Fruit fly (Drosophila melanogaster) whole organism, prepupa: ENCODE results near the gene Ssl2.

ENCODE experiments used
- Blimp-1 ChIP-seq: fragments of 200-800 bp; sonication (Bioruptor generic); optimal IDR thresholded peaks from 3 replicates; lab custom pipeline; 2017; ENCODE audit warnings: missing biosample characterization, missing genetic modification characterization, mild to moderate bottlenecking, moderate library complexity, missing genetic modification reagents
- CG10631 ChIP-seq: fragments of 200-800 bp; sonication (Bioruptor generic); optimal IDR thresholded peaks from 2 replicates; lab custom pipeline; 2016; ENCODE audit warnings: missing biosample characterization, missing genetic modification characterization
- CG11902 ChIP-seq: fragments of 200-800 bp; sonication (Bioruptor generic); optimal IDR thresholded peaks from 3 replicates; lab custom pipeline; 2016; ENCODE audit warnings: missing biosample characterization, missing genetic modification characterization
- CG15336 ChIP-seq: fragments of 200-800 bp; sonication (Bioruptor generic); IDR thresholded peaks from 2 replicates; pipeline ENCODE4 v1.3.6; 2022; ENCODE audit warnings: missing biosample characterization, missing genetic modification characterization
- CG16779 ChIP-seq: fragments of 200-800 bp; sonication (Bioruptor generic); optimal IDR thresholded peaks from 3 replicates; lab custom pipeline; 2017; ENCODE audit warnings: missing biosample characterization, mild to moderate bottlenecking, missing genetic modification characterization
- CG3032 ChIP-seq: fragments of 200-800 bp; optimal IDR thresholded peaks from 2 replicates; lab custom pipeline; 2019; ENCODE audit warnings: missing biosample characterization, mild to moderate bottlenecking, missing genetic modification characterization, moderate library complexity
- CG31627 ChIP-seq: fragments of 200-800 bp; sonication (Bioruptor generic); optimal IDR thresholded peaks from 3 replicates; lab custom pipeline; 2016; ENCODE audit warnings: missing biosample characterization, missing genetic modification characterization
- CG34406 ChIP-seq: fragments of 200-800 bp; sonication (Bioruptor generic); optimal IDR thresholded peaks from 3 replicates; lab custom pipeline; 2016; ENCODE audit warnings: missing biosample characterization, missing genetic modification characterization
- CG3919 ChIP-seq: fragments of 200-800 bp; sonication (Bioruptor generic); optimal IDR thresholded peaks from 3 replicates; lab custom pipeline; 2016; ENCODE audit warnings: missing biosample characterization, missing genetic modification characterization
- CG4318 ChIP-seq: fragments of 200-800 bp; sonication (Bioruptor generic); optimal IDR thresholded peaks from 3 replicates; lab custom pipeline; 2017; ENCODE audit warnings: missing biosample characterization, mild to moderate bottlenecking, missing genetic modification characterization
- CG6276 ChIP-seq: fragments of 200-800 bp; sonication (Bioruptor generic); optimal IDR thresholded peaks from 2 replicates; lab custom pipeline; 2017; ENCODE audit warnings: missing biosample characterization, mild to moderate bottlenecking, missing genetic modification characterization
- CG6808 ChIP-seq: fragments of 200-800 bp; sonication (Bioruptor generic); optimal IDR thresholded peaks from 3 replicates; lab custom pipeline; 2017; ENCODE audit warnings: missing biosample characterization, missing genetic modification characterization, mild to moderate bottlenecking, moderate library complexity, missing genetic modification reagents
- CG6854 ChIP-seq: fragments of 200-800 bp; sonication (Bioruptor generic); optimal IDR thresholded peaks from 2 replicates; lab custom pipeline; 2017; ENCODE audit warnings: missing biosample characterization, mild to moderate bottlenecking, missing genetic modification characterization
- CG7368 ChIP-seq: fragments of 200-800 bp; sonication (Bioruptor generic); optimal IDR thresholded peaks from 3 replicates; lab custom pipeline; 2016; ENCODE audit warnings: missing biosample characterization, missing genetic modification characterization
- CG8119 ChIP-seq: fragments of 200-800 bp; sonication (Bioruptor generic); IDR thresholded peaks from 3 replicates; pipeline ENCODE4 v1.3.6; 2022; ENCODE audit warnings: missing biosample characterization, missing genetic modification characterization
- CG8319 ChIP-seq: fragments of 200-800 bp; sonication (Bioruptor generic); optimal IDR thresholded peaks from 3 replicates; lab custom pipeline; 2016; ENCODE audit warnings: missing biosample characterization, missing genetic modification characterization
- CG8632 ChIP-seq: fragments of 200-800 bp; sonication (Bioruptor generic); optimal IDR thresholded peaks from 3 replicates; lab custom pipeline; 2016; ENCODE audit warnings: missing biosample characterization, missing genetic modification characterization
- CG9139 ChIP-seq: fragments of 200-800 bp; sonication (Bioruptor generic); optimal IDR thresholded peaks from 3 replicates; lab custom pipeline; 2017; ENCODE audit warnings: missing biosample characterization, mild to moderate bottlenecking, missing genetic modification characterization
- Eip75B ChIP-seq: fragments of 200-800 bp; sonication (Bioruptor generic); optimal IDR thresholded peaks from 3 replicates; lab custom pipeline; 2016; ENCODE audit warnings: missing biosample characterization, missing genetic modification characterization
- Eip78C ChIP-seq: fragments of 200-800 bp; sonication (Bioruptor generic); peaks from one replicate; lab custom pipeline; 2016; ENCODE audit warnings: missing biosample characterization, missing genetic modification characterization
- Ets96B ChIP-seq: fragments of 200-800 bp; optimal IDR thresholded peaks from 2 replicates; lab custom pipeline; 2019; ENCODE audit warnings: missing biosample characterization, mild to moderate bottlenecking, missing genetic modification characterization, moderate library complexity
- Hr38 ChIP-seq: sonication (Bioruptor generic); optimal IDR thresholded peaks from 2 replicates; lab custom pipeline; 2016; ENCODE audit warnings: missing biosample characterization, missing genetic modification characterization
- Hr39 ChIP-seq: fragments of 200-800 bp; sonication (Bioruptor generic); optimal IDR thresholded peaks from 2 replicates; lab custom pipeline; 2016; ENCODE audit warnings: missing biosample characterization, missing genetic modification characterization
- Lpt ChIP-seq: fragments of 200-800 bp; sonication (Bioruptor generic); optimal IDR thresholded peaks from 3 replicates; lab custom pipeline; 2016; ENCODE audit warnings: missing biosample characterization, missing genetic modification characterization
- Met ChIP-seq: fragments of 200-800 bp; sonication (Bioruptor generic); optimal IDR thresholded peaks from 3 replicates; lab custom pipeline; 2016; ENCODE audit warnings: missing biosample characterization, missing genetic modification characterization
- Sox14 ChIP-seq: fragments of 200-800 bp; sonication (Bioruptor generic); optimal IDR thresholded peaks from 3 replicates; lab custom pipeline; 2016; ENCODE audit warnings: missing biosample characterization, missing genetic modification characterization
- cyc ChIP-seq: fragments of 200-800 bp; sonication (Bioruptor generic); optimal IDR thresholded peaks from 3 replicates; lab custom pipeline; 2016; ENCODE audit warnings: missing biosample characterization, missing genetic modification characterization
- dac ChIP-seq: fragments of 200-800 bp; sonication (Bioruptor generic); optimal IDR thresholded peaks from 2 replicates; lab custom pipeline; 2017; ENCODE audit warnings: missing biosample characterization, mild to moderate bottlenecking, missing genetic modification characterization
- dsx ChIP-seq: fragments of 200-800 bp; optimal IDR thresholded peaks from 3 replicates; lab custom pipeline; 2019; ENCODE audit warnings: missing biosample characterization, mild to moderate bottlenecking, missing genetic modification characterization, moderate library complexity; ENCODE audit not compliant: poor library complexity, severe bottlenecking
- esn ChIP-seq: fragments of 200-800 bp; sonication (Bioruptor generic); optimal IDR thresholded peaks from 2 replicates; lab custom pipeline; 2016; ENCODE audit warnings: missing biosample characterization, mild to moderate bottlenecking, missing genetic modification characterization, moderate library complexity
- fd59A ChIP-seq: fragments of 200-800 bp; sonication (Bioruptor generic); optimal IDR thresholded peaks from 2 replicates; lab custom pipeline; 2017; ENCODE audit warnings: missing biosample characterization, mild to moderate bottlenecking, missing genetic modification characterization, missing genetic modification reagents
- fd85E ChIP-seq: fragments of 200-800 bp; sonication (Bioruptor generic); optimal IDR thresholded peaks from 3 replicates; lab custom pipeline; 2016; ENCODE audit warnings: missing biosample characterization, missing genetic modification characterization
- fkh ChIP-seq: fragments of 200-800 bp; sonication (Bioruptor generic); optimal IDR thresholded peaks from 3 replicates; lab custom pipeline; 2017; ENCODE audit warnings: missing biosample characterization, mild to moderate bottlenecking, missing genetic modification characterization, moderate library complexity
- lz ChIP-seq: fragments of 200-800 bp; sonication (Bioruptor generic); optimal IDR thresholded peaks from 3 replicates; lab custom pipeline; 2016; ENCODE audit warnings: missing biosample characterization, missing genetic modification characterization
- pdm3 ChIP-seq: fragments of 200-800 bp; sonication (Bioruptor generic); optimal IDR thresholded peaks from 3 replicates; lab custom pipeline; 2016; ENCODE audit warnings: missing biosample characterization, missing genetic modification characterization
- salr ChIP-seq, 2 experiments: fragments of 200-800 bp; sonication (Bioruptor generic); optimal IDR thresholded peaks; 3 replicates each; lab custom pipeline; 2016 to 2018; ENCODE audit warnings: missing biosample characterization in 2 of 2, missing genetic modification characterization in 2 of 2, mild to moderate bottlenecking in 1 of 2
- spab ChIP-seq: fragments of 200-800 bp; sonication (Bioruptor generic); optimal IDR thresholded peaks from 2 replicates; lab custom pipeline; 2017; ENCODE audit warnings: missing biosample characterization, mild to moderate bottlenecking, missing genetic modification characterization, missing genetic modification reagents
- ss ChIP-seq, 2 experiments: fragments of 200-800 bp; sonication (Bioruptor generic); optimal IDR thresholded peaks; 2 replicates in 1 of 2; 3 replicates in 1 of 2; lab custom pipeline; 2017 to 2018; ENCODE audit warnings: mild to moderate bottlenecking in 2 of 2, missing biosample characterization in 2 of 2, missing genetic modification characterization in 2 of 2, moderate library complexity in 1 of 2
- svp ChIP-seq: fragments of 200-800 bp; sonication (Bioruptor generic); peaks from one replicate; lab custom pipeline; 2016; ENCODE audit warnings: missing biosample characterization, missing genetic modification characterization
- vri ChIP-seq: fragments of 200-800 bp; sonication (Bioruptor generic); optimal IDR thresholded peaks from 3 replicates; lab custom pipeline; 2016; ENCODE audit warnings: missing biosample characterization, mild to moderate bottlenecking, missing genetic modification characterization

Gene Ssl2

DNA sequence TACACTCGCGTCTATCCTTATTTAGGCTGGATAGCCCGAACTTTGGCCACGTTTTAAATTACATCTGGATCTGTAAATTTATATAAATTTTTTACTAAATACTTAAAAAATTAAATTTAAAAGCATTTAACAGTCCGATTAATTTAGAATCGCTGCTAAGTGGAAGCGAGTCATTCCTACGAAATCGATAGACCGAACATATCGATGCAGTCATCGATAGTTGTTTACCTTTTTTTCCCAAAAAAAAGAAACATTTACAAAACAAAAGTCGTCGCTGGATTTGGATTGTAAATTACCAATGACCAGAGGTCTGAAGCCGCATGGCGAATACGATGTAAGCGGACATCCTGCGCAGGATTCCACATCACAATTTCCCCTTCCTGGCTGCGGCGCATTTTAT, 23.3 kb upstream of the Ssl2 start, which contains the start of gene Sirt7 (continued):
- peak; percentile 72 for TF ChIP-seq dac (GFP tag; lab: Kevin White, UChicago)
- no peak for TF ChIP-seq CG31627 (GFP tag; lab: Kevin White, UChicago)
- peak; percentile 0 for TF ChIP-seq fd59A (GFP tag; lab: Kevin White, UChicago)
- TF ChIP-seq CG15336 (GFP tag; lab: Robert Waterston, UW) = peak; percentile 75
- peak; percentile 79 for TF ChIP-seq Ets96B (tag; lab: Kevin White, UChicago)
- TF ChIP-seq CG3032 (tag; lab: Kevin White, UChicago) = peak; percentile 80
- no peak for TF ChIP-seq CG8319 (GFP tag; lab: Kevin White, UChicago)
- TF ChIP-seq CG9139 (GFP tag; lab: Kevin White, UChicago) = peak; percentile 58
- TF ChIP-seq, all 60 proteins: peak for 20

DNA sequence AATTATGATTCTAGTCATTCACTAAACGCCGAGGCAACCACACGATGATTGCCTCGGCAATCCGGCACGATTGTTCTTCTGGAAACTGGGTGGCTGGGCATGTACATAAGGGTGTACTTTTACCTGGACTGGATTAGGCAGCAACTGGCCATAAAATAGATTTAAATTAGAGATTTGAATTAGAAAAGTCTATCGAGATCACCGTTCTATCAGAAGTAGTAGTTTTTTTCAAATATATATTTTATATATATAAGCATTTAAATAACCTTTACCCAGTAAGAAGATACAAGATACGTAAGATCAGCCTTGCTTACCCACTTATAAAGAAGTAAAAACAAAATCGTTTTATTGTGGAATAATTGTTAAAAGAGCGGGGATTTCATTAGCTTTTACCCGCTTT, 21.6 kb upstream of the Ssl2 start, which contains the start of gene CG11843:
Gene CG11843 (plus strand): TSS at position 301 of the 400 bp plus-strand sequence.
- no peak for TF ChIP-seq CG16779 (tag; lab: Kevin White, UChicago)
- TF ChIP-seq CG4318 (GFP tag; lab: Kevin White, UChicago) = no peak
- TF ChIP-seq Hr39 (GFP tag; lab: Kevin White, UChicago) = no peak
- no peak for TF ChIP-seq lz (GFP tag; lab: Kevin White, UChicago)
- TF ChIP-seq CG3919 (GFP tag; lab: Kevin White, UChicago) = no peak
- TF ChIP-seq CG15336 (GFP tag; lab: Robert Waterston, UW) = no peak
- TF ChIP-seq cyc (GFP tag; lab: Kevin White, UChicago) = no peak
- TF ChIP-seq pdm3 (GFP tag; lab: Kevin White, UChicago) = no peak
- TF ChIP-seq Lpt (GFP tag; lab: Kevin White, UChicago) = no peak
- TF ChIP-seq Hr38 = no peak
- TF ChIP-seq CG34406 (GFP tag; lab: Kevin White, UChicago) = no peak
- no peak for TF ChIP-seq svp (GFP tag; lab: Kevin White, UChicago)
- TF ChIP-seq CG6808 (GFP tag; lab: Kevin White, UChicago) = no peak
- no peak for TF ChIP-seq CG6854 (GFP tag; lab: Kevin White, UChicago)
- TF ChIP-seq CG7368 = no peak
- TF ChIP-seq ss (GFP tag; optimal IDR thresholded peaks at IDR 0.05; lab: Kevin White, UChicago) = no peak
- TF ChIP-seq CG8119 (GFP tag; lab: Robert Waterston, UW) = no peak
- no peak for TF ChIP-seq vri (GFP tag; lab: Kevin White, UChicago)
- no peak for TF ChIP-seq CG10631 (GFP tag; lab: Kevin White, UChicago)
- TF ChIP-seq CG8632 (GFP tag; lab: Kevin White, UChicago) = no peak

DNA sequence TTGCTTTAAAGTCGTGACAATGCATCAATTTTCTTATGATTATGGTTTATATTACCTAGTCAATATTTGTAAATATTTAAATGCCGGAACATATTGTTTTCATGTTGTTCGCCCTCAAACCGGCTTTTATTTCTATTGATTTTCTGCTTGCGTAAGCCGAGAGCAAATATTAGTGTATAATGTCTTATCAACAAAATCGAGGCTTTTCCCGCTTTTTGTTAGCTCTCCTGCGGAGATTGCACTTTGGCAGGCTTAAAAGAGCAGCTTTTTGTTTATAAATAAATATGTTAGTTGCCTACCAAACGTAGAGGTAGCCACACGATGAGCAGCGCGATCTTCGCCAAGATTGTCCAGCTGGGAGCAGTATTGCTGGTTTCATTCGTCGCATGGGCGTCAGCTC, 19.9 kb upstream of the Ssl2 start, which contains the start of gene CG11842:
Gene CG11842 (plus strand): TSS at position 301 of the 400 bp plus-strand sequence.
- TF ChIP-seq spab (GFP tag; lab: Kevin White, UChicago) (no peak), Sox14 (GFP tag; lab: Kevin White, UChicago) (no peak), pdm3 (GFP tag; lab: Kevin White, UChicago) (no peak), fkh (GFP tag; lab: Kevin White, UChicago) (peak; percentile 40), Hr39 (GFP tag; lab: Kevin White, UChicago) (no peak), CG10631 (GFP tag; lab: Kevin White, UChicago) (no peak), esn (GFP tag; lab: Kevin White, UChicago) (no peak)

DNA sequence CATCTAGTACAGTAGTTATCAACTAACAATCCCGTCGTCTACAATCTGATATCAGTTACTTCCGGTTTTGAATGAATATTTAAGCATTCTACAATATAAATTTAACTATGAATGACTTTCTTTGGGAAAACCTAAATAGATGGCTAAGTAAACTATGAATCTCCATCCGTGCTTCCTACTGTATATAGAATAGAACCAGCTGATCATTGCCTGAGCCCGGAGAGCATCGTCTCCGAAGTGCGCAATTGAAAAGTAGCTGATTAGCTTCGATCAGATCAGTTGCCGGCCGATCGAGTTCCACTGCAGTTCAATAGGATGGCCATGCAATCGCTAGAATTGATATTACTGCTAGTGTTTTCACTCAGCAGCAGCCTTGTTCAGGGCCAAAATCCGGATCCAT, 18.3 kb upstream of the Ssl2 start, which contains the start of gene CG11841:
Gene CG11841 (plus strand): TSS at position 301 of the 400 bp plus-strand sequence.
- TF ChIP-seq fd85E (GFP tag; lab: Kevin White, UChicago) = no peak
- no peak for TF ChIP-seq cyc (GFP tag; lab: Kevin White, UChicago)
- no peak for TF ChIP-seq CG11902 (GFP tag; lab: Kevin White, UChicago)
- no peak for TF ChIP-seq CG4318 (GFP tag; lab: Kevin White, UChicago)
- TF ChIP-seq pdm3 (GFP tag; lab: Kevin White, UChicago) = no peak
- TF ChIP-seq salr (GFP tag; optimal IDR thresholded peaks at IDR 0.05; lab: Kevin White, UChicago) = no peak
- no peak for TF ChIP-seq CG10631 (GFP tag; lab: Kevin White, UChicago)
- no peak for TF ChIP-seq CG34406 (GFP tag; lab: Kevin White, UChicago)
- no peak for TF ChIP-seq CG6276
- TF ChIP-seq CG3032 (tag; lab: Kevin White, UChicago) = no peak
- no peak for TF ChIP-seq dsx (GFP tag; lab: Kevin White, UChicago)
- no peak for TF ChIP-seq Eip75B
- TF ChIP-seq fkh (GFP tag; lab: Kevin White, UChicago) = no peak
- no peak for TF ChIP-seq Eip78C (GFP tag; lab: Kevin White, UChicago)
- TF ChIP-seq Met (GFP tag; lab: Kevin White, UChicago) = no peak
- TF ChIP-seq Blimp-1 (GFP tag; lab: Kevin White, UChicago) = no peak
